Fruit fly (Drosophila melanogaster) whole organism, embryonic: ENCODE results near the gene Ythdf.

Experiments
- BEAF-32 ChIP-seq: fragments of 200-800 bp; sonication (Bioruptor generic); optimal IDR thresholded peaks from 3 replicates; lab custom pipeline; 2017; ENCODE audit warnings: missing biosample characterization, missing genetic modification characterization, mild to moderate bottlenecking, moderate library complexity, missing genetic modification reagents
- Blimp-1 ChIP-seq: fragments of 200-800 bp; sonication (Bioruptor generic); optimal IDR thresholded peaks from 3 replicates; lab custom pipeline; 2018; ENCODE audit warnings: missing biosample characterization, missing genetic modification characterization, mild to moderate bottlenecking, moderate library complexity, missing genetic modification reagents
- C15 ChIP-seq: fragments of 200-800 bp; sonication (Bioruptor generic); IDR thresholded peaks from 3 replicates; pipeline ENCODE4 v1.3.6; 2022; ENCODE audit warnings: missing biosample characterization, missing genetic modification characterization
- CG10959 ChIP-seq: fragments of 200-800 bp; sonication (Bioruptor generic); IDR thresholded peaks from 2 replicates; pipeline ENCODE4 v1.3.6; 2022; ENCODE audit warnings: missing biosample characterization, missing genetic modification characterization
- CG11093 ChIP-seq: fragments of 200-800 bp; sonication (Bioruptor generic); IDR thresholded peaks from 3 replicates; pipeline ENCODE4 v1.3.6; 2022; ENCODE audit warnings: missing biosample characterization, missing genetic modification characterization
- CG11504 ChIP-seq: fragments of 200-800 bp; sonication (Bioruptor generic); optimal IDR thresholded peaks from 3 replicates; lab custom pipeline; 2019; ENCODE audit warnings: missing biosample characterization, mild to moderate bottlenecking, missing genetic modification characterization, moderate library complexity
- CG12391 ChIP-seq: fragments of 200-800 bp; sonication (Bioruptor generic); optimal IDR thresholded peaks from 3 replicates; lab custom pipeline; 2018; ENCODE audit warnings: missing biosample characterization, mild to moderate bottlenecking, missing genetic modification characterization, moderate library complexity
- CG12659 ChIP-seq: fragments of 200-800 bp; sonication (Bioruptor generic); optimal IDR thresholded peaks from 3 replicates; lab custom pipeline; 2017; ENCODE audit warnings: mild to moderate bottlenecking, missing biosample characterization, missing genetic modification reagents, missing genetic modification characterization
- CG13123 ChIP-seq: fragments of 200-800 bp; sonication (Bioruptor generic); optimal IDR thresholded peaks from 2 replicates; lab custom pipeline; 2016; ENCODE audit warnings: missing biosample characterization, missing genetic modification characterization
- CG14860 ChIP-seq: fragments of 200-800 bp; sonication (Bioruptor generic); IDR thresholded peaks from 3 replicates; pipeline ENCODE4 v1.3.6; 2022; ENCODE audit warnings: missing biosample characterization, missing genetic modification characterization; ENCODE audit not compliant: partially characterized antibody
- CG1603 ChIP-seq: fragments of 200-800 bp; sonication (Bioruptor generic); optimal IDR thresholded peaks from 2 replicates; lab custom pipeline; 2019; ENCODE audit warnings: missing biosample characterization, mild to moderate bottlenecking, missing genetic modification characterization, moderate library complexity
- CG16779 ChIP-seq: fragments of 200-800 bp; sonication (Bioruptor generic); IDR thresholded peaks from 2 replicates; pipeline ENCODE4 v1.3.6; 2022; ENCODE audit warnings: missing biosample characterization, missing genetic modification characterization
- CG17328 ChIP-seq: fragments of 200-800 bp; sonication (Bioruptor generic); IDR thresholded peaks from 2 replicates; pipeline ENCODE4 v1.3.6; 2022; ENCODE audit warnings: missing biosample characterization, missing genetic modification characterization
- CG17568 ChIP-seq: fragments of 200-800 bp; sonication (Bioruptor generic); optimal IDR thresholded peaks from 2 replicates; lab custom pipeline; 2018; ENCODE audit warnings: missing biosample characterization, mild to moderate bottlenecking, missing genetic modification characterization, moderate library complexity
- CG18011 ChIP-seq: fragments of 200-800 bp; sonication (Bioruptor generic); optimal IDR thresholded peaks from 2 replicates; lab custom pipeline; 2017; ENCODE audit warnings: missing biosample characterization, missing genetic modification characterization, mild to moderate bottlenecking, moderate library complexity, missing genotype
- CG18476 ChIP-seq: fragments of 200-800 bp; sonication (Bioruptor generic); optimal IDR thresholded peaks from 2 replicates; lab custom pipeline; 2016; ENCODE audit warnings: missing biosample characterization, mild to moderate bottlenecking, missing genetic modification characterization
- CG31224 ChIP-seq: fragments of 200-800 bp; sonication (Bioruptor generic); IDR thresholded peaks from 2 replicates; pipeline ENCODE4 v1.3.6; 2022; ENCODE audit warnings: missing biosample characterization, missing genetic modification characterization
- CG32532 ChIP-seq: fragments of 200-800 bp; sonication (Bioruptor generic); IDR thresholded peaks from 2 replicates; pipeline ENCODE4 v1.3.6; 2022; ENCODE audit warnings: missing biosample characterization, missing genetic modification characterization
- CG4404 ChIP-seq: fragments of 200-800 bp; sonication (Bioruptor generic); IDR thresholded peaks from 2 replicates; pipeline ENCODE4 v1.3.6; 2022; ENCODE audit warnings: missing biosample characterization, missing genetic modification characterization
- CG4730 ChIP-seq: fragments of 200-800 bp; sonication (Bioruptor generic); IDR thresholded peaks from 2 replicates; pipeline ENCODE4 v1.3.6; 2022; ENCODE audit warnings: missing biosample characterization, missing genetic modification characterization
- CG5245 ChIP-seq: fragments of 200-800 bp; sonication (Bioruptor generic); optimal IDR thresholded peaks from 3 replicates; lab custom pipeline; 2016; ENCODE audit warnings: missing biosample characterization, missing genetic modification characterization
- CG6689 ChIP-seq: fragments of 200-800 bp; sonication (Bioruptor generic); IDR thresholded peaks from 2 replicates; pipeline ENCODE4 v1.3.6; 2022; ENCODE audit warnings: missing biosample characterization, missing genetic modification characterization
- CG6791 ChIP-seq: fragments of 200-800 bp; sonication (Bioruptor generic); IDR thresholded peaks from 3 replicates; pipeline ENCODE4 v1.3.6; 2022; ENCODE audit warnings: missing biosample characterization, missing genetic modification characterization; ENCODE audit not compliant: partially characterized antibody
- CG7556 ChIP-seq: fragments of 200-800 bp; sonication (Bioruptor generic); optimal IDR thresholded peaks from 2 replicates; lab custom pipeline; 2017; ENCODE audit warnings: missing biosample characterization, mild to moderate bottlenecking, missing genetic modification characterization
- CG7786 ChIP-seq: fragments of 200-800 bp; sonication (Bioruptor generic); optimal IDR thresholded peaks from 2 replicates; lab custom pipeline; 2016; ENCODE audit warnings: missing biosample characterization, missing genetic modification characterization
- CG8924 ChIP-seq: fragments of 200-800 bp; optimal IDR thresholded peaks from 3 replicates; lab custom pipeline; 2019; ENCODE audit warnings: missing biosample characterization, mild to moderate bottlenecking, missing genetic modification characterization, moderate library complexity
- CTCF ChIP-seq: fragments of 200-800 bp; sonication (Bioruptor generic); optimal IDR thresholded peaks from 2 replicates; lab custom pipeline; 2017; ENCODE audit warnings: missing biosample characterization, mild to moderate bottlenecking, missing genetic modification characterization, moderate library complexity
- Dp ChIP-seq: fragments of 200-800 bp; sonication (Bioruptor generic); optimal IDR thresholded peaks from 2 replicates; lab custom pipeline; 2018; ENCODE audit warnings: missing biosample characterization, mild to moderate bottlenecking, missing genetic modification characterization, moderate library complexity
- GATAe ChIP-seq: fragments of 200-800 bp; sonication (Bioruptor generic); conservative IDR thresholded peaks from 2 replicates; pipeline ENCODE4 v1.3.6; 2022; ENCODE audit warnings: missing biosample characterization, missing genetic modification characterization
- HLH54F ChIP-seq: fragments of 200-800 bp; sonication (Bioruptor generic); optimal IDR thresholded peaks from 3 replicates; lab custom pipeline; 2016; ENCODE audit warnings: missing biosample characterization, missing genetic modification characterization
- HmgZ ChIP-seq: fragments of 200-800 bp; sonication (Bioruptor generic); optimal IDR thresholded peaks from 2 replicates; lab custom pipeline; 2018; ENCODE audit warnings: missing biosample characterization, mild to moderate bottlenecking, missing genetic modification characterization
- Kr ChIP-seq: fragments of 200-800 bp; sonication (Bioruptor generic); optimal IDR thresholded peaks from 2 replicates; lab custom pipeline; 2017; ENCODE audit warnings: missing biosample characterization, mild to moderate bottlenecking, missing genetic modification characterization
- Meics ChIP-seq: fragments of 200-800 bp; sonication (Bioruptor generic); optimal IDR thresholded peaks from 2 replicates; lab custom pipeline; 2017; ENCODE audit warnings: missing biosample characterization, mild to moderate bottlenecking, missing genetic modification characterization
- Myb ChIP-seq: fragments of 200-800 bp; sonication (Bioruptor generic); optimal IDR thresholded peaks from 2 replicates; lab custom pipeline; 2016; ENCODE audit warnings: missing biosample characterization, missing genetic modification characterization
- Stat92E ChIP-seq, 3 experiments: fragments of >200 bp in 2 of 3; fragments of 200-800 bp in 1 of 3; sonication (Bioruptor generic) in 1 of 3; optimal IDR thresholded peaks; 2 replicates each; lab custom pipeline; 2017 to 2019; ENCODE audit warnings: missing biosample characterization in 3 of 3, missing genetic modification characterization in 3 of 3, mild to moderate bottlenecking in 1 of 3, moderate library complexity in 1 of 3
- Taf1 ChIP-seq: fragments of 200-800 bp; sonication (Bioruptor generic); IDR thresholded peaks from 2 replicates; pipeline ENCODE4 v1.3.6; 2022; ENCODE audit warnings: missing biosample characterization, missing genetic modification characterization
- al ChIP-seq: fragments of 200-800 bp; sonication (Bioruptor generic); IDR thresholded peaks from 2 replicates; pipeline ENCODE4 v1.3.6; 2022; ENCODE audit warnings: missing biosample characterization, missing genetic modification characterization
- ato ChIP-seq: fragments of 200-800 bp; sonication (Bioruptor generic); IDR thresholded peaks from 2 replicates; pipeline ENCODE4 v1.3.6; 2022; ENCODE audit warnings: missing biosample characterization, missing genetic modification characterization; ENCODE audit not compliant: partially characterized antibody
- chinmo ChIP-seq: fragments of 200-800 bp; sonication (Bioruptor generic); IDR thresholded peaks from 4 replicates; pipeline ENCODE4 v1.3.6; 2022; ENCODE audit warnings: missing biosample characterization, missing genetic modification characterization; ENCODE audit not compliant: partially characterized antibody
- cwo ChIP-seq: fragments of 200-800 bp; sonication (Bioruptor generic); optimal IDR thresholded peaks from 3 replicates; lab custom pipeline; 2017; ENCODE audit warnings: missing biosample characterization, missing genetic modification characterization, mild to moderate bottlenecking, moderate library complexity, missing genetic modification reagents
- da ChIP-seq: fragments of 200-800 bp; sonication (Bioruptor generic); optimal IDR thresholded peaks from 2 replicates; lab custom pipeline; 2016; ENCODE audit warnings: missing biosample characterization, missing genetic modification characterization
- fd64A ChIP-seq: fragments of 200-800 bp; sonication (Bioruptor generic); optimal IDR thresholded peaks from 3 replicates; lab custom pipeline; 2018; ENCODE audit warnings: missing biosample characterization, mild to moderate bottlenecking, missing genetic modification characterization
- fd96Cb ChIP-seq: fragments of 200-800 bp; sonication (Bioruptor generic); optimal IDR thresholded peaks from 2 replicates; lab custom pipeline; 2018; ENCODE audit warnings: missing biosample characterization, mild to moderate bottlenecking, missing genetic modification characterization, moderate library complexity
- grau ChIP-seq: fragments of 200-800 bp; optimal IDR thresholded peaks from 3 replicates; lab custom pipeline; 2019; ENCODE audit warnings: missing biosample characterization, mild to moderate bottlenecking, missing genetic modification characterization, moderate library complexity
- gsb ChIP-seq: fragments of 200-800 bp; sonication (Bioruptor generic); IDR thresholded peaks from 2 replicates; pipeline ENCODE4 v1.3.6; 2022; ENCODE audit warnings: missing biosample characterization, missing genetic modification characterization
- gt ChIP-seq: fragments of 200-800 bp; sonication (Bioruptor generic); IDR thresholded peaks from 2 replicates; pipeline ENCODE4 v1.3.6; 2022; ENCODE audit warnings: missing biosample characterization, missing genetic modification characterization
- odd ChIP-seq: fragments of 200-800 bp; sonication (Bioruptor generic); optimal IDR thresholded peaks from 2 replicates; lab custom pipeline; 2017; ENCODE audit warnings: missing biosample characterization, mild to moderate bottlenecking, missing genetic modification characterization
- org-1 ChIP-seq: fragments of 200-800 bp; sonication (Bioruptor generic); optimal IDR thresholded peaks from 2 replicates; lab custom pipeline; 2017; ENCODE audit warnings: missing biosample characterization, missing genetic modification characterization
- pho ChIP-seq: fragments of 200-800 bp; sonication (Bioruptor generic); optimal IDR thresholded peaks from 2 replicates; lab custom pipeline; 2016; ENCODE audit warnings: missing biosample characterization, missing genetic modification characterization
- pzg ChIP-seq: fragments of 200-800 bp; sonication (Bioruptor generic); optimal IDR thresholded peaks from 3 replicates; lab custom pipeline; 2018; ENCODE audit warnings: missing biosample characterization, mild to moderate bottlenecking, missing genetic modification characterization, moderate library complexity
- so ChIP-seq: fragments of 200-800 bp; sonication (Bioruptor generic); IDR thresholded peaks from 3 replicates; pipeline ENCODE4 v1.3.6; 2022; ENCODE audit warnings: missing biosample characterization, missing genetic modification characterization
- tio ChIP-seq: fragments of 200-800 bp; sonication (Bioruptor generic); optimal IDR thresholded peaks from 2 replicates; lab custom pipeline; 2017; ENCODE audit warnings: missing biosample characterization, missing genetic modification characterization, inconsistent platforms

The Ythdf gene

DNA sequence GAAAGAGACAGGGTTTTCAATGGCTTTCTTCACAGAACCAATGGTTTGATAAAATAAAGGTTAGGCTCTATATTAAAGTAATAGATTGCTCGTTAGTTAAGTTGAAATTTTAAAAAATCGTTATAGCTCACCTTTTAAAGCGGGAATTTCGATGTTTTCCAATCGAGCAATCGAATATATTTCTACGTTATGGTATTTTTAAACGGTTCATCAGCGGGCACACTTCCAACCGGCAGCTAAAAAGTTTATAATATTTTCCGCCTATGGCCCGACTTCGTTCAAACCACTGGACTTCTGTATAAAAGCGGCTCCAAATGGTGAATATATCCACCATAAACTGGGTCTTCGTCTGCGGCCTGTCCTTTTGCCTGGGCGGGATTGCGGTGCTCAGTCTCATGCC, 16.0 kb downstream of the Ythdf start, which contains the start of gene beta4GalT7 (continued):
- TF ChIP-seq BEAF-32 (GFP tag; lab: Kevin White, UChicago) (peak; percentile 26), org-1 (GFP tag; lab: Kevin White, UChicago) (no peak), pho (no peak), gsb (no peak), grau (tag; lab: Kevin White, UChicago) (no peak), CG31224 (no peak), CG13123 (no peak), CG14860 (GFP tag; lab: Robert Waterston, UW) (no peak), HLH54F (no peak), al (GFP tag; lab: Robert Waterston, UW) (no peak), CG6791 (GFP tag; lab: Robert Waterston, UW) (no peak), pzg (GFP tag; lab: Kevin White, UChicago) (peak; percentile 57), GATAe (GFP tag; lab: Robert Waterston, UW) (no peak), fd64A (GFP tag; lab: Kevin White, UChicago) (no peak), fd96Cb (tag; lab: Kevin White, UChicago) (no peak), CG17568 (GFP tag; lab: Kevin White, UChicago) (no peak), odd (GFP tag; lab: Kevin White, UChicago) (no peak), CG16779 (GFP tag; lab: Robert Waterston, UW) (no peak), CTCF (no peak), so (GFP tag; lab: Robert Waterston, UW) (no peak), CG12391 (no peak), gt (no peak), CG10959 (GFP tag; lab: Robert Waterston, UW) (no peak), da (GFP tag; lab: Kevin White, UChicago) (no peak), CG12659 (no peak), Myb (peak; percentile 96), CG18011 (GFP tag; lab: Kevin White, UChicago) (no peak), CG7556 (GFP tag; lab: Kevin White, UChicago) (no peak), CG1603 (tag; lab: Kevin White, UChicago) (peak; percentile 46), CG32532 (no peak), CG11504 (tag; lab: Kevin White, UChicago) (no peak), CG5245 (no peak), CG4730 (no peak), CG7786 (GFP tag; lab: Kevin White, UChicago) (no peak), Kr (GFP tag; lab: Kevin White, UChicago) (no peak), CG11093 (GFP tag; lab: Robert Waterston, UW) (no peak), Stat92E (GFP tag; optimal IDR thresholded peaks at IDR 0.05; lab: Kevin White, UChicago) (no peak), ato (GFP tag; lab: Robert Waterston, UW) (no peak), cwo (no peak), CG6689 (GFP tag; lab: Robert Waterston, UW) (no peak), Meics (GFP tag; lab: Kevin White, UChicago) (no peak), tio (no peak), HmgZ (tag; lab: Kevin White, UChicago) (no peak), CG8924 (tag; lab: Kevin White, UChicago) (no peak), Dp (peak; percentile 84), Taf1 (GFP tag; lab: Robert Waterston, UW) (no peak), C15 (no peak), CG17328 (GFP tag; lab: Robert Waterston, UW) (no peak), CG4404 (GFP tag; lab: Robert Waterston, UW) (no peak), CG18476 (GFP tag; lab: Kevin White, UChicago) (no peak), Blimp-1 (GFP tag; lab: Kevin White, UChicago) (no peak), chinmo (GFP tag; lab: Robert Waterston, UW) (no peak)
